Fruit fly (Drosophila melanogaster) whole organism, embryonic: ENCODE measurements around the gene Cubn.
A peak's percentile ranks its signal among the peaks of the same experiment; 100 is the strongest.

ENCODE experiments used
- Atf-2 ChIP-seq: fragments of 200-800 bp; sonication (Bioruptor generic); optimal IDR thresholded peaks from 2 replicates; lab custom pipeline; 2016; ENCODE audit warnings: missing biosample characterization, missing genetic modification characterization
- CG11247 ChIP-seq: fragments of 200-800 bp; sonication (Bioruptor generic); IDR thresholded peaks from 2 replicates; pipeline ENCODE4 v1.3.6; 2022; ENCODE audit warnings: missing biosample characterization, missing genetic modification characterization
- CG12104 ChIP-seq: fragments of 200-800 bp; sonication (Bioruptor generic); optimal IDR thresholded peaks from 3 replicates; lab custom pipeline; 2016; ENCODE audit warnings: missing biosample characterization, missing genetic modification characterization
- CG12744 ChIP-seq: fragments of 200-800 bp; sonication (Bioruptor generic); optimal IDR thresholded peaks from 2 replicates; lab custom pipeline; 2016; ENCODE audit warnings: missing biosample characterization, missing genetic modification characterization
- CG12942 ChIP-seq: fragments of 200-800 bp; sonication (Bioruptor generic); optimal IDR thresholded peaks from 3 replicates; lab custom pipeline; 2016; ENCODE audit warnings: missing biosample characterization, missing genetic modification characterization
- CG14050 ChIP-seq: fragments of 200-800 bp; sonication (Bioruptor generic); IDR thresholded peaks from 3 replicates; pipeline ENCODE4 v1.3.6; 2022; ENCODE audit warnings: missing biosample characterization, missing genetic modification characterization
- CG15514 ChIP-seq: fragments of 200-800 bp; sonication (Bioruptor generic); optimal IDR thresholded peaks from 3 replicates; lab custom pipeline; 2017; ENCODE audit warnings: missing biosample characterization, missing genetic modification characterization, mild to moderate bottlenecking, moderate library complexity, missing genetic modification reagents
- CG17829 ChIP-seq: fragments of 200-800 bp; optimal IDR thresholded peaks from 2 replicates; lab custom pipeline; 2019; ENCODE audit warnings: missing biosample characterization, mild to moderate bottlenecking, missing genetic modification characterization, moderate library complexity
- CG2116 ChIP-seq: fragments of 200-800 bp; sonication (Bioruptor generic); optimal IDR thresholded peaks from 3 replicates; lab custom pipeline; 2018; ENCODE audit warnings: missing biosample characterization, mild to moderate bottlenecking, missing genetic modification characterization
- CG30020 ChIP-seq: fragments of 200-800 bp; optimal IDR thresholded peaks from 2 replicates; lab custom pipeline; 2019; ENCODE audit warnings: missing biosample characterization, mild to moderate bottlenecking, missing genetic modification characterization, moderate library complexity
- CG34422 ChIP-seq: fragments of 200-800 bp; sonication (Bioruptor generic); IDR thresholded peaks from 3 replicates; pipeline ENCODE4 v1.3.6; 2022; ENCODE audit warnings: missing biosample characterization, missing genetic modification characterization
- CG4424 ChIP-seq: fragments of 200-800 bp; sonication (Bioruptor generic); optimal IDR thresholded peaks from 3 replicates; lab custom pipeline; 2016; ENCODE audit warnings: missing biosample characterization, missing genetic modification characterization
- CG7556 ChIP-seq: fragments of 200-800 bp; sonication (Bioruptor generic); optimal IDR thresholded peaks from 2 replicates; lab custom pipeline; 2017; ENCODE audit warnings: missing biosample characterization, mild to moderate bottlenecking, missing genetic modification characterization
- CG8359 ChIP-seq: fragments of 200-800 bp; sonication (Bioruptor generic); optimal IDR thresholded peaks from 2 replicates; lab custom pipeline; 2017; ENCODE audit warnings: missing biosample characterization, mild to moderate bottlenecking, missing genetic modification characterization, borderline replicate concordance
- CG8765 ChIP-seq: fragments of 200-800 bp; sonication (Bioruptor generic); IDR thresholded peaks from 2 replicates; pipeline ENCODE4 v1.3.6; 2022; ENCODE audit warnings: missing biosample characterization, missing genetic modification characterization
- CkIIα-i1 ChIP-seq: fragments of 200-800 bp; sonication (Bioruptor generic); IDR thresholded peaks from 2 replicates; pipeline ENCODE4 v1.3.6; 2022; ENCODE audit warnings: missing biosample characterization, missing genetic modification characterization
- CoRest ChIP-seq: fragments of 200-800 bp; sonication (Bioruptor generic); optimal IDR thresholded peaks from 3 replicates; lab custom pipeline; 2018; ENCODE audit warnings: missing biosample characterization, mild to moderate bottlenecking, missing genetic modification characterization, moderate library complexity
- Deaf1 ChIP-seq: fragments of 200-800 bp; optimal IDR thresholded peaks from 3 replicates; lab custom pipeline; 2019; ENCODE audit warnings: missing biosample characterization, mild to moderate bottlenecking, missing genetic modification characterization, moderate library complexity
- Dll ChIP-seq: fragments of 200-800 bp; sonication (Bioruptor generic); IDR thresholded peaks from 4 replicates; pipeline ENCODE4 v1.3.6; 2022; ENCODE audit warnings: missing biosample characterization, missing genetic modification characterization; ENCODE audit not compliant: partially characterized antibody
- Doc3 ChIP-seq: fragments of 200-800 bp; sonication (Bioruptor generic); IDR thresholded peaks from 3 replicates; pipeline ENCODE4 v1.3.6; 2022; ENCODE audit warnings: missing biosample characterization, missing genetic modification characterization; ENCODE audit not compliant: partially characterized antibody
- Fer1 ChIP-seq: fragments of 200-800 bp; sonication (Bioruptor generic); optimal IDR thresholded peaks from 2 replicates; lab custom pipeline; 2017; ENCODE audit warnings: missing biosample characterization, mild to moderate bottlenecking, missing genetic modification characterization
- Hey ChIP-seq: fragments of 200-800 bp; sonication (Bioruptor generic); optimal IDR thresholded peaks from 3 replicates; lab custom pipeline; 2018; ENCODE audit warnings: missing biosample characterization, mild to moderate bottlenecking, missing genetic modification characterization
- MESR4 ChIP-seq: fragments of 200-800 bp; sonication (Bioruptor generic); optimal IDR thresholded peaks from 2 replicates; lab custom pipeline; 2018; ENCODE audit warnings: missing biosample characterization, mild to moderate bottlenecking, missing genetic modification characterization, moderate library complexity
- Oli ChIP-seq: fragments of 200-800 bp; sonication (Bioruptor generic); optimal IDR thresholded peaks from 2 replicates; lab custom pipeline; 2018; ENCODE audit warnings: missing biosample characterization, mild to moderate bottlenecking, missing genetic modification characterization, moderate library complexity
- Xrp1 ChIP-seq: fragments of 200-800 bp; sonication (Bioruptor generic); IDR thresholded peaks from 2 replicates; pipeline ENCODE4 v1.3.6; 2022; ENCODE audit warnings: missing biosample characterization, missing genetic modification characterization
- ab ChIP-seq: fragments of 200-800 bp; sonication (Bioruptor generic); optimal IDR thresholded peaks from 2 replicates; lab custom pipeline; 2016; ENCODE audit warnings: missing biosample characterization, missing genetic modification characterization
- al ChIP-seq: fragments of 200-800 bp; sonication (Bioruptor generic); IDR thresholded peaks from 2 replicates; pipeline ENCODE4 v1.3.6; 2022; ENCODE audit warnings: missing biosample characterization, missing genetic modification characterization
- az2 ChIP-seq: fragments of 200-800 bp; sonication (Bioruptor generic); optimal IDR thresholded peaks from 3 replicates; lab custom pipeline; 2016; ENCODE audit warnings: missing biosample characterization, missing genetic modification characterization
- fd96Cb ChIP-seq: fragments of 200-800 bp; sonication (Bioruptor generic); optimal IDR thresholded peaks from 2 replicates; lab custom pipeline; 2018; ENCODE audit warnings: missing biosample characterization, mild to moderate bottlenecking, missing genetic modification characterization, moderate library complexity
- fru ChIP-seq: fragments of >200 bp; optimal IDR thresholded peaks from 2 replicates; lab custom pipeline; 2017
- ftz-f1 ChIP-seq: fragments of 200-800 bp; sonication (Bioruptor generic); optimal IDR thresholded peaks from 2 replicates; lab custom pipeline; 2016; ENCODE audit warnings: missing biosample characterization, missing genetic modification characterization
- her ChIP-seq: fragments of 200-800 bp; sonication (Bioruptor generic); optimal IDR thresholded peaks from 2 replicates; lab custom pipeline; 2016; ENCODE audit warnings: missing biosample characterization, missing genetic modification characterization
- hth ChIP-seq: fragments of >200 bp; optimal IDR thresholded peaks from 2 replicates; lab custom pipeline; 2017; ENCODE audit warnings: inconsistent platforms
- maf-S ChIP-seq: fragments of 200-800 bp; sonication (Bioruptor generic); optimal IDR thresholded peaks from 2 replicates; lab custom pipeline; 2016; ENCODE audit warnings: missing biosample characterization, missing genetic modification characterization
- mam ChIP-seq: fragments of 200-800 bp; sonication (Bioruptor generic); optimal IDR thresholded peaks from 3 replicates; lab custom pipeline; 2016; ENCODE audit warnings: missing biosample characterization, missing genetic modification characterization
- pros ChIP-seq: fragments of 200-800 bp; sonication (Bioruptor generic); optimal IDR thresholded peaks from 3 replicates; lab custom pipeline; 2019; ENCODE audit warnings: missing biosample characterization, mild to moderate bottlenecking, missing genetic modification characterization, moderate library complexity
- psq ChIP-seq: fragments of 200-800 bp; sonication (Bioruptor generic); optimal IDR thresholded peaks from 2 replicates; lab custom pipeline; 2017; ENCODE audit warnings: missing biosample characterization, missing genetic modification characterization
- run ChIP-seq: fragments of 200-800 bp; sonication (Bioruptor generic); optimal IDR thresholded peaks from 3 replicates; lab custom pipeline; 2018; ENCODE audit warnings: missing biosample characterization, mild to moderate bottlenecking, missing genetic modification characterization
- slou ChIP-seq: fragments of 200-800 bp; sonication (Bioruptor generic); optimal IDR thresholded peaks from 3 replicates; lab custom pipeline; 2016; ENCODE audit warnings: missing biosample characterization, missing genetic modification characterization
- sug ChIP-seq: fragments of 200-800 bp; optimal IDR thresholded peaks from 2 replicates; lab custom pipeline; 2019; ENCODE audit warnings: missing biosample characterization, mild to moderate bottlenecking, missing genetic modification characterization, moderate library complexity
- tap ChIP-seq: fragments of 200-800 bp; optimal IDR thresholded peaks from 3 replicates; lab custom pipeline; 2019; ENCODE audit warnings: missing biosample characterization, mild to moderate bottlenecking, missing genetic modification characterization, moderate library complexity
- tio ChIP-seq: fragments of 200-800 bp; sonication (Bioruptor generic); optimal IDR thresholded peaks from 2 replicates; lab custom pipeline; 2017; ENCODE audit warnings: missing biosample characterization, missing genetic modification characterization, inconsistent platforms
- trh ChIP-seq: fragments of 200-800 bp; sonication (Bioruptor generic); optimal IDR thresholded peaks from 2 replicates; lab custom pipeline; 2016; ENCODE audit warnings: missing biosample characterization, missing genetic modification characterization
- twi ChIP-seq: fragments of 200-800 bp; optimal IDR thresholded peaks from 2 replicates; lab custom pipeline; 2019; ENCODE audit warnings: missing biosample characterization, mild to moderate bottlenecking, missing genetic modification characterization, moderate library complexity
- wdn ChIP-seq: fragments of 200-800 bp; sonication (Bioruptor generic); IDR thresholded peaks from 2 replicates; pipeline ENCODE4 v1.3.6; 2022; ENCODE audit warnings: missing biosample characterization, missing genetic modification characterization
- zfh1 ChIP-seq: fragments of 200-800 bp; sonication (Bioruptor generic); IDR thresholded peaks from 3 replicates; pipeline ENCODE4 v1.3.6; 2022; ENCODE audit warnings: missing biosample characterization, missing genetic modification characterization

Gene Cubn

DNA sequence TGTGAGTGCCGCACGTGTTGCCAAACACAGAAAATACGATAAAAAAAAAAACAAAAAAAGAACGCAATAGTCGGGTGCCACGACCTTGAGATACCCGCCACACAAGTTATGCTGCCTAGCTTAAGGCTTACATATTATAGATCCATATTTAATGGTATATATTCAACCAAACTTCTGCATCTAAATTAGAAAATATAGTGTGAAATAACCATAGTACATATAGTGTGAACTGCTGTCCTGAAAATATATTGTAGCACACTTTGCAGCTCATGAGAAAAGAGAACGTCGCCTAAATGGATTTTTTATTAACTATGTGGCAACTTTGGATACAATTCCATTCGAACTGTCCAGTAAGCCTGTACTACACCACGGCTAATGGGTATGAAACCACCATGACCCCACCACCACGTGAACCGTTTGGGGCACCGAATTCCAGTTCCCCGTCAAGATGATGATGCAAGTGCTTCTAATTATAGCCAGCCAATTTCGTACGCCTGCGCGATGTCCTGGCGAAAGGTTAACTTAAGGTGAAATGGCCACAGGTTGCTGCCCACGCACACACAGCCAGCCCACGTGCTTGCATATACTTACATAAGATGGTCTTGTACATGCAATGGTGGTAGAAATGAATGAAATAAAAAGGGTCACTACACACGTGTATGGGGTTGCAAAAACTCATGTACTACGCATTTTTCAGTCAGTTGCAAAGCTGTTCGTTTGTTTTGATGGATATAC is 29.1 kb upstream of the Cubn start (continued):
- peak; percentile 77 for TF ChIP-seq CG12744 (GFP tag; lab: Kevin White, UChicago)
- peak; percentile 85 for TF ChIP-seq CoRest (tag; lab: Kevin White, UChicago)
- peak; percentile 16 for TF ChIP-seq her (GFP tag; lab: Kevin White, UChicago)
- peak; percentile 56 for TF ChIP-seq sug (tag; lab: Kevin White, UChicago)
- peak; percentile 44 for TF ChIP-seq tap (tag; lab: Kevin White, UChicago)
- peak; percentile 77; the same call in 2 of the 3 replicates for TF ChIP-seq CG34422 (GFP tag; lab: Robert Waterston, UW)
- no peak for TF ChIP-seq CkIIα-i1 (GFP tag; lab: Robert Waterston, UW)
- peak; percentile 37 for TF ChIP-seq Deaf1 (tag; lab: Kevin White, UChicago)
- TF ChIP-seq Oli = peak; percentile 82
- peak; percentile 20; the same call in 1 of the 2 replicates for TF ChIP-seq CG8765 (GFP tag; lab: Robert Waterston, UW)
- TF ChIP-seq Doc3 (GFP tag; lab: Robert Waterston, UW) = no peak
- peak; percentile 64 for TF ChIP-seq CG12104
- peak; percentile 61 for TF ChIP-seq trh (GFP tag; lab: Kevin White, UChicago)
- TF ChIP-seq CG4424 (GFP tag; lab: Kevin White, UChicago) = peak; percentile 71
- TF ChIP-seq hth = no peak
- peak; percentile 36 for TF ChIP-seq Hey
- TF ChIP-seq fru (lab: Kevin White, UChicago) = no peak
- peak; percentile 62 for TF ChIP-seq Atf-2
- TF ChIP-seq pros (GFP tag; lab: Kevin White, UChicago) = no peak
- TF ChIP-seq CG8359 (GFP tag; lab: Kevin White, UChicago) = no peak
- no peak for TF ChIP-seq ab
- peak; percentile 22 for TF ChIP-seq run (tag; lab: Kevin White, UChicago)
- TF ChIP-seq CG14050 = 0 out of 3 replicates have a peak, but pooled peaks have one; percentile 10
- TF ChIP-seq fd96Cb (tag; lab: Kevin White, UChicago) = peak; percentile 64
- TF ChIP-seq Dll (GFP tag; lab: Robert Waterston, UW) = no peak
- TF ChIP-seq zfh1 (GFP tag; lab: Robert Waterston, UW) = peak; percentile 64; the same call in 1 of the 3 replicates
- TF ChIP-seq CG12942 (GFP tag; lab: Kevin White, UChicago) = peak; percentile 39
- TF ChIP-seq az2 = peak; percentile 76
- TF ChIP-seq slou = peak; percentile 72
- TF ChIP-seq psq (GFP tag; lab: Kevin White, UChicago) = peak; percentile 39
- TF ChIP-seq mam (GFP tag; lab: Kevin White, UChicago) = peak; percentile 86
- 0 out of 2 replicates have a peak, but pooled peaks have one; percentile 27 for TF ChIP-seq wdn (GFP tag; lab: Robert Waterston, UW)
- peak; percentile 42 for TF ChIP-seq twi (tag; lab: Kevin White, UChicago)
- TF ChIP-seq al = peak; percentile 51; the same call in 1 of the 2 replicates
- 0 out of 2 replicates have a peak, but pooled peaks have one; percentile 34 for TF ChIP-seq CG11247 (GFP tag; lab: Robert Waterston, UW)
- no peak for TF ChIP-seq MESR4 (GFP tag; lab: Kevin White, UChicago)
- TF ChIP-seq ftz-f1 (GFP tag; lab: Kevin White, UChicago) = peak; percentile 95
- peak; percentile 90 for TF ChIP-seq CG7556 (GFP tag; lab: Kevin White, UChicago)
- peak; percentile 47 for TF ChIP-seq CG15514
- TF ChIP-seq maf-S (GFP tag; lab: Kevin White, UChicago) = peak; percentile 40
- TF ChIP-seq CG2116 (GFP tag; lab: Kevin White, UChicago) = peak; percentile 7
- peak; percentile 86 for TF ChIP-seq Fer1 (GFP tag; lab: Kevin White, UChicago)
- no peak for TF ChIP-seq tio (GFP tag; lab: Kevin White, UChicago)
- TF ChIP-seq Xrp1 (GFP tag; lab: Robert Waterston, UW) = peak; percentile 76
- TF ChIP-seq CG30020 (tag; lab: Kevin White, UChicago) = peak; percentile 5
- TF ChIP-seq CG17829 (tag; lab: Kevin White, UChicago) = peak; percentile 65
